Fruit fly (Drosophila melanogaster) whole organism, embryonic: ENCODE data around the gene Cyp4ac2.

Experiments
- CG10209 ChIP-seq: fragments of 200-800 bp; sonication (Bioruptor generic); optimal IDR thresholded peaks from 3 replicates; lab custom pipeline; 2017; ENCODE audit warnings: missing biosample characterization, mild to moderate bottlenecking, missing genetic modification characterization, missing genetic modification reagents
- CG11723 ChIP-seq: fragments of 200-800 bp; sonication (Bioruptor generic); optimal IDR thresholded peaks from 2 replicates; lab custom pipeline; 2017; ENCODE audit warnings: missing biosample characterization, mild to moderate bottlenecking, missing genetic modification characterization
- CG12071 ChIP-seq: fragments of 200-800 bp; sonication (Bioruptor generic); optimal IDR thresholded peaks from 3 replicates; lab custom pipeline; 2018; ENCODE audit warnings: missing biosample characterization, mild to moderate bottlenecking, missing genetic modification characterization
- CG12942 ChIP-seq: fragments of 200-800 bp; sonication (Bioruptor generic); optimal IDR thresholded peaks from 3 replicates; lab custom pipeline; 2016; ENCODE audit warnings: missing biosample characterization, missing genetic modification characterization
- CG13624 ChIP-seq: fragments of 200-800 bp; sonication (Bioruptor generic); optimal IDR thresholded peaks from 2 replicates; lab custom pipeline; 2016; ENCODE audit warnings: missing biosample characterization, missing genetic modification characterization
- CG14014 ChIP-seq: fragments of 200-800 bp; sonication (Bioruptor generic); IDR thresholded peaks from 2 replicates; pipeline ENCODE4 v1.3.6; 2022; ENCODE audit warnings: missing biosample characterization, missing genetic modification characterization
- CG15073 ChIP-seq: fragments of 200-800 bp; sonication (Bioruptor generic); optimal IDR thresholded peaks from 2 replicates; lab custom pipeline; 2016; ENCODE audit warnings: missing biosample characterization, missing genetic modification characterization
- CG16779 ChIP-seq: fragments of 200-800 bp; sonication (Bioruptor generic); IDR thresholded peaks from 2 replicates; pipeline ENCODE4 v1.3.6; 2022; ENCODE audit warnings: missing biosample characterization, missing genetic modification characterization
- CG17612 ChIP-seq: fragments of 200-800 bp; sonication (Bioruptor generic); IDR thresholded peaks from 2 replicates; pipeline ENCODE4 v1.3.6; 2022; ENCODE audit warnings: missing biosample characterization, missing genetic modification characterization
- CG1832 ChIP-seq: fragments of 200-800 bp; sonication (Bioruptor generic); optimal IDR thresholded peaks from 2 replicates; lab custom pipeline; 2017; ENCODE audit warnings: missing biosample characterization, mild to moderate bottlenecking, missing genetic modification characterization, inconsistent platforms
- CG42726 ChIP-seq: fragments of 200-800 bp; sonication (Bioruptor generic); IDR thresholded peaks from 2 replicates; pipeline ENCODE4 v1.3.6; 2022; ENCODE audit warnings: missing biosample characterization, missing genetic modification characterization; ENCODE audit not compliant: partially characterized antibody
- CG4424 ChIP-seq: fragments of 200-800 bp; sonication (Bioruptor generic); optimal IDR thresholded peaks from 3 replicates; lab custom pipeline; 2016; ENCODE audit warnings: missing biosample characterization, missing genetic modification characterization
- CG4730 ChIP-seq: fragments of 200-800 bp; sonication (Bioruptor generic); IDR thresholded peaks from 2 replicates; pipeline ENCODE4 v1.3.6; 2022; ENCODE audit warnings: missing biosample characterization, missing genetic modification characterization
- CG4854 ChIP-seq: fragments of 200-800 bp; sonication (Bioruptor generic); optimal IDR thresholded peaks from 2 replicates; lab custom pipeline; 2016; ENCODE audit warnings: missing biosample characterization, missing genetic modification characterization, inconsistent platforms
- CG6254 ChIP-seq: fragments of 200-800 bp; sonication (Bioruptor generic); optimal IDR thresholded peaks from 3 replicates; lab custom pipeline; 2017; ENCODE audit warnings: mild to moderate bottlenecking, missing biosample characterization, missing genetic modification reagents, missing genetic modification characterization
- CG6854 ChIP-seq: fragments of 200-800 bp; sonication (Bioruptor generic); optimal IDR thresholded peaks from 3 replicates; lab custom pipeline; 2017; ENCODE audit warnings: missing biosample characterization, mild to moderate bottlenecking, missing genetic modification characterization
- CG7556 ChIP-seq: fragments of 200-800 bp; sonication (Bioruptor generic); optimal IDR thresholded peaks from 2 replicates; lab custom pipeline; 2017; ENCODE audit warnings: missing biosample characterization, mild to moderate bottlenecking, missing genetic modification characterization
- CG8388 ChIP-seq: fragments of 200-800 bp; sonication (Bioruptor generic); optimal IDR thresholded peaks from 2 replicates; lab custom pipeline; 2019; ENCODE audit warnings: missing biosample characterization, mild to moderate bottlenecking, missing genetic modification characterization, moderate library complexity
- CHES-1-like ChIP-seq: fragments of 200-800 bp; sonication (Bioruptor generic); optimal IDR thresholded peaks from 2 replicates; lab custom pipeline; 2016; ENCODE audit warnings: missing biosample characterization, missing genetic modification characterization
- Dek ChIP-seq: fragments of 200-800 bp; sonication (Bioruptor generic); optimal IDR thresholded peaks from 3 replicates; lab custom pipeline; 2019; ENCODE audit warnings: missing biosample characterization, mild to moderate bottlenecking, missing genetic modification characterization, moderate library complexity
- Eip74EF ChIP-seq, 2 experiments: fragments of 200-800 bp in 1 of 2; fragments of >200 bp in 1 of 2; sonication (Bioruptor generic) in 1 of 2; optimal IDR thresholded peaks; 2 replicates each; lab custom pipeline; 2017 to 2019; ENCODE audit warnings: missing biosample characterization in 2 of 2, missing genetic modification characterization in 2 of 2, mild to moderate bottlenecking in 1 of 2, moderate library complexity in 1 of 2
- Gug ChIP-seq: fragments of 200-800 bp; sonication (Bioruptor generic); IDR thresholded peaks from 4 replicates; pipeline ENCODE4 v1.3.6; 2022; ENCODE audit warnings: missing biosample characterization, missing genetic modification characterization
- Hr51 ChIP-seq, 2 experiments: fragments of 200-800 bp; sonication (Bioruptor generic); optimal IDR thresholded peaks; 2 replicates in 1 of 2; 3 replicates in 1 of 2; lab custom pipeline; 2016 to 2018; ENCODE audit warnings: missing biosample characterization in 2 of 2, missing genetic modification characterization in 2 of 2, mild to moderate bottlenecking in 1 of 2, moderate library complexity in 1 of 2
- Nf-YA ChIP-seq: fragments of 200-800 bp; sonication (Bioruptor generic); IDR thresholded peaks from 2 replicates; pipeline ENCODE4 v1.3.6; 2022; ENCODE audit warnings: missing biosample characterization, missing genetic modification characterization
- Oli ChIP-seq: fragments of 200-800 bp; sonication (Bioruptor generic); optimal IDR thresholded peaks from 2 replicates; lab custom pipeline; 2018; ENCODE audit warnings: missing biosample characterization, mild to moderate bottlenecking, missing genetic modification characterization, moderate library complexity
- PHDP ChIP-seq: fragments of 200-800 bp; sonication (Bioruptor generic); optimal IDR thresholded peaks from 3 replicates; lab custom pipeline; 2018; ENCODE audit warnings: missing biosample characterization, mild to moderate bottlenecking, missing genetic modification characterization, moderate library complexity
- Rx ChIP-seq: fragments of 200-800 bp; sonication (Bioruptor generic); IDR thresholded peaks from 2 replicates; pipeline ENCODE4 v1.3.6; 2022; ENCODE audit warnings: missing biosample characterization, missing genetic modification characterization
- Xbp1 ChIP-seq: fragments of 200-800 bp; sonication (Bioruptor generic); optimal IDR thresholded peaks from 3 replicates; lab custom pipeline; 2016; ENCODE audit warnings: missing biosample characterization, mild to moderate bottlenecking, missing genetic modification characterization
- abd-A ChIP-seq: fragments of 200-800 bp; sonication (Bioruptor generic); optimal IDR thresholded peaks from 3 replicates; lab custom pipeline; 2019; ENCODE audit warnings: missing biosample characterization, mild to moderate bottlenecking, missing genetic modification characterization, moderate library complexity
- al ChIP-seq: fragments of 200-800 bp; sonication (Bioruptor generic); IDR thresholded peaks from 2 replicates; pipeline ENCODE4 v1.3.6; 2022; ENCODE audit warnings: missing biosample characterization, missing genetic modification characterization
- aop ChIP-seq: fragments of 200-800 bp; sonication (Bioruptor generic); IDR thresholded peaks from 2 replicates; pipeline ENCODE4 v1.3.6; 2022; ENCODE audit warnings: missing biosample characterization, missing genetic modification characterization
- ap ChIP-seq: fragments of 200-800 bp; sonication (Bioruptor generic); IDR thresholded peaks from 2 replicates; pipeline ENCODE4 v1.3.6; 2022; ENCODE audit warnings: missing biosample characterization, missing genetic modification characterization
- bowl ChIP-seq: fragments of 200-800 bp; sonication (Bioruptor generic); IDR thresholded peaks from 2 replicates; pipeline ENCODE4 v1.3.6; 2022; ENCODE audit warnings: missing biosample characterization, missing genetic modification characterization
- chm ChIP-seq: fragments of 200-800 bp; sonication (Bioruptor generic); IDR thresholded peaks from 2 replicates; pipeline ENCODE4 v1.3.6; 2022; ENCODE audit warnings: missing biosample characterization, missing genetic modification characterization
- crc ChIP-seq: fragments of 200-800 bp; sonication (Bioruptor generic); optimal IDR thresholded peaks from 2 replicates; lab custom pipeline; 2016; ENCODE audit warnings: missing biosample characterization, missing genetic modification characterization
- crol ChIP-seq: fragments of 200-800 bp; sonication (Bioruptor generic); IDR thresholded peaks from 2 replicates; pipeline ENCODE4 v1.3.6; 2022; ENCODE audit warnings: missing biosample characterization, missing genetic modification characterization
- disco-r ChIP-seq: fragments of 200-800 bp; sonication (Bioruptor generic); optimal IDR thresholded peaks from 2 replicates; lab custom pipeline; 2016; ENCODE audit warnings: missing biosample characterization, missing genetic modification characterization
- ewg ChIP-seq: fragments of 200-800 bp; sonication (Bioruptor generic); optimal IDR thresholded peaks from 3 replicates; lab custom pipeline; 2017; ENCODE audit warnings: mild to moderate bottlenecking, missing biosample characterization, missing genetic modification reagents, missing genetic modification characterization
- gfzf ChIP-seq: fragments of 200-800 bp; sonication (Bioruptor generic); optimal IDR thresholded peaks from 2 replicates; lab custom pipeline; 2016; ENCODE audit warnings: missing biosample characterization, mild to moderate bottlenecking, missing genetic modification characterization, moderate library complexity
- gro ChIP-seq: fragments of 200-800 bp; sonication (Bioruptor generic); optimal IDR thresholded peaks from 2 replicates; lab custom pipeline; 2016; ENCODE audit warnings: missing biosample characterization, missing genetic modification characterization
- h ChIP-seq: fragments of >200 bp; optimal IDR thresholded peaks from 2 replicates; lab custom pipeline; 2017
- kah ChIP-seq: fragments of 200-800 bp; sonication (Bioruptor generic); optimal IDR thresholded peaks from 2 replicates; lab custom pipeline; 2018; ENCODE audit warnings: missing biosample characterization, mild to moderate bottlenecking, missing genetic modification characterization
- lov ChIP-seq, 2 experiments: fragments of 200-800 bp in 1 of 2; fragments of >200 bp in 1 of 2; sonication (Bioruptor generic) in 1 of 2; IDR thresholded peaks in 1 of 2; optimal IDR thresholded peaks in 1 of 2; 2 replicates in 1 of 2; 3 replicates in 1 of 2; pipeline versions ENCODE4 v1.3.6 to Lab custom; 2017 to 2022; ENCODE audit warnings: missing biosample characterization in 1 of 2, missing genetic modification characterization in 1 of 2
- nom ChIP-seq: fragments of 200-800 bp; sonication (Bioruptor generic); optimal IDR thresholded peaks from 2 replicates; lab custom pipeline; 2017; ENCODE audit warnings: missing biosample characterization, missing genetic modification characterization, mild to moderate bottlenecking, moderate library complexity, missing genetic modification reagents
- peb ChIP-seq: fragments of 200-800 bp; sonication (Bioruptor generic); IDR thresholded peaks from 2 replicates; pipeline ENCODE4 v1.3.6; 2022; ENCODE audit warnings: missing biosample characterization, missing genetic modification characterization
- pho ChIP-seq: fragments of 200-800 bp; sonication (Bioruptor generic); optimal IDR thresholded peaks from 2 replicates; lab custom pipeline; 2016; ENCODE audit warnings: missing biosample characterization, missing genetic modification characterization
- tll ChIP-seq, 2 experiments: fragments of 200-800 bp in 1 of 2; fragments of >200 bp in 1 of 2; sonication (Bioruptor generic) in 1 of 2; optimal IDR thresholded peaks; 2 replicates each; lab custom pipeline; 2017 to 2019; ENCODE audit warnings: missing biosample characterization in 2 of 2, missing genetic modification characterization in 2 of 2, mild to moderate bottlenecking in 1 of 2, moderate library complexity in 1 of 2
- trh ChIP-seq: fragments of 200-800 bp; sonication (Bioruptor generic); optimal IDR thresholded peaks from 2 replicates; lab custom pipeline; 2016; ENCODE audit warnings: missing biosample characterization, missing genetic modification characterization

Gene Cyp4ac2

DNA sequence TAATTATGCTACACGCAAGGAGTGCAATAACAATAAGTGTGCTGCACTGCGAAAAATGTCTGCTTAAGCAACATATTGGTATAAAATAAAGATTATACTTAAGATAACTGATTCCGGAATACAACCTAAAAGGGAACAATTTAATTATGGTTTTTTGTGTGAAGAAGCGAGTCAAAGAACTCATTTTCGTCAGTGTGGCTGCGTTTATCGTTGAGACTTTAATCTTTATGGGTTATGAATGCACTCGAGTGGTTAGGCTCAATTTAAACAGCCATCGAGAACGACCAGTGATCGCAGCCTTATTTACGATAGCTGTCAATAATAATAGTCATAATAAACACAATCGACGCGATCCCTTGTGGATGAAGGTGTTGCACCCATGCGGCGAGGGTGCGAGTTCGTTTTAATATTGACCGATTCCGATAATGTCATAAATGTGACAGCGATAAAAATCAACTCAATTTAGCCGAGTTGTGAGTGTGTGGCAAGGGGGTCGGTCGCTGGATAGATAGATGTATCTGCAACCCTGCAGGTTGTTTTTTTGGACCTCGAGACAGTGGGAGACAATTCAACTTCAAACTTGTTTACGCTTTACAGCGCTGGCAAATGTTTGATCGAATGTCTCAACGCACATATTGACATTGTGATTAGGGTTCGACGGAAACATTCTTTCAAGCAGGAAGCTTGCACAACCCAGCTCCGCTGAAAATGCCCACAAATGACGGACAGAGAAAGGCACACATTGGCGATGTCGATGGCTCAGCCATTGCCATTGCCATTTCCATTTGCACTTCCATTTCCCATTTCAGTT lies 10.0 kb upstream of the Cyp4ac2 start (continued):
- TF ChIP-seq Nf-YA (GFP tag; lab: Robert Waterston, UW) (0 out of 2 replicates have a peak, but pooled peaks have one; percentile 18), CG4730 (GFP tag; lab: Robert Waterston, UW) (0 out of 2 replicates have a peak, but pooled peaks have one; percentile 38), CG16779 (no peak), Xbp1 (GFP tag; lab: Kevin White, UChicago) (peak; percentile 32), CG42726 (GFP tag; lab: Robert Waterston, UW) (no peak), PHDP (peak; percentile 13), tll (GFP tag; optimal IDR thresholded peaks at IDR 0.05; lab: Kevin White, UChicago) (no peak), trh (GFP tag; lab: Kevin White, UChicago) (no peak), peb (GFP tag; lab: Robert Waterston, UW) (peak; percentile 46; the same call in 1 of the 2 replicates), pho (GFP tag; lab: Kevin White, UChicago) (no peak), crol (GFP tag; lab: Robert Waterston, UW) (peak; percentile 31; the same call in 1 of the 2 replicates), kah (GFP tag; lab: Kevin White, UChicago) (no peak), aop (GFP tag; lab: Robert Waterston, UW) (0 out of 2 replicates have a peak, but pooled peaks have one; percentile 7), CG6854 (no peak), Hr51 (GFP tag; optimal IDR thresholded peaks at IDR 0.05; lab: Kevin White, UChicago) (peak; percentile 44 to 49), CG8388 (GFP tag; lab: Kevin White, UChicago) (no peak), CHES-1-like (no peak), bowl (GFP tag; lab: Robert Waterston, UW) (no peak), ewg (no peak), chm (peak; percentile 88), CG7556 (GFP tag; lab: Kevin White, UChicago) (peak; percentile 45), CG10209 (GFP tag; lab: Kevin White, UChicago) (peak; percentile 59), CG17612 (GFP tag; lab: Robert Waterston, UW) (no peak), ap (GFP tag; lab: Robert Waterston, UW) (0 out of 2 replicates have a peak, but pooled peaks have one; percentile 36), h (lab: Kevin White, UChicago) (no peak), CG13624 (GFP tag; lab: Kevin White, UChicago) (no peak), nom (GFP tag; lab: Kevin White, UChicago) (peak; percentile 58), CG15073 (GFP tag; lab: Kevin White, UChicago) (no peak), crc (no peak), CG4424 (GFP tag; lab: Kevin White, UChicago) (peak; percentile 39), CG14014 (GFP tag; lab: Robert Waterston, UW) (peak; percentile 17; the same call in 1 of the 2 replicates), CG11723 (GFP tag; lab: Kevin White, UChicago) (peak; percentile 45), Eip74EF (GFP tag; optimal IDR thresholded peaks at IDR 0.05; lab: Kevin White, UChicago) (peak in 1 of 2 experiments; percentile 39), CG6254 (GFP tag; lab: Kevin White, UChicago) (peak; percentile 77), CG1832 (GFP tag; lab: Kevin White, UChicago) (no peak), CG12942 (GFP tag; lab: Kevin White, UChicago) (peak; percentile 17), lov (optimal IDR thresholded peaks at IDR 0.05; lab: Kevin White, UChicago) (no peak), lov (GFP tag; IDR thresholded peaks at IDR 0.05; lab: Robert Waterston, UW) (peak; percentile 80; the same call in 2 of the 3 replicates), gro (GFP tag; lab: Kevin White, UChicago) (no peak), Gug (GFP tag; lab: Robert Waterston, UW) (peak; percentile 15; the same call in 1 of the 4 replicates), al (no peak), Oli (peak; percentile 29), CG4854 (GFP tag; lab: Kevin White, UChicago) (no peak), CG12071 (GFP tag; lab: Kevin White, UChicago) (no peak), disco-r (no peak), Dek (tag; lab: Kevin White, UChicago) (no peak), abd-A (peak; percentile 29), Rx (GFP tag; lab: Robert Waterston, UW) (no peak), gfzf (no peak)
